Fruit fly (Drosophila melanogaster) whole organism, wandering third instar larva: Measurements from ENCODE around the gene CG10845.

Source experiments
- Abd-B ChIP-seq: fragments of >200 bp; optimal IDR thresholded peaks from 2 replicates; lab custom pipeline; 2017; ENCODE audit warnings: missing biosample characterization, missing genetic modification characterization
- Dfd ChIP-seq: fragments of >200 bp; optimal IDR thresholded peaks from 2 replicates; lab custom pipeline; 2017; ENCODE audit warnings: missing biosample characterization, missing genetic modification characterization
- br ChIP-seq: fragments of 200-800 bp; sonication (Bioruptor generic); optimal IDR thresholded peaks from 2 replicates; lab custom pipeline; 2016; ENCODE audit warnings: missing biosample characterization, missing genetic modification characterization
- dl ChIP-seq, 2 experiments: fragments of 175-275, 200-275 bp in 1 of 2; fragments of 200-275 bp in 1 of 2; sonication (Bioruptor generic); optimal IDR thresholded peaks; lab custom pipeline; 2018; ENCODE audit warnings: mild to moderate bottlenecking in 2 of 2, missing biosample characterization in 2 of 2, missing genetic modification characterization in 2 of 2, moderate library complexity in 2 of 2; ENCODE audit not compliant: partially characterized antibody in 2 of 2, insufficient read depth in 1 of 2
- dsf ChIP-seq: sonication (Bioruptor generic); optimal IDR thresholded peaks from 2 replicates; lab custom pipeline; 2016; ENCODE audit warnings: missing biosample characterization, missing genetic modification characterization, borderline replicate concordance
- pan ChIP-seq: fragments of >200 bp; optimal IDR thresholded peaks from 2 replicates; lab custom pipeline; 2017
- psq ChIP-seq: fragments of 200-800 bp; sonication (Bioruptor generic); optimal IDR thresholded peaks from 3 replicates; lab custom pipeline; 2017; ENCODE audit warnings: missing biosample characterization, mild to moderate bottlenecking, missing genetic modification characterization, moderate library complexity
- rgr ChIP-seq: fragments of 200-800 bp; sonication (Bioruptor generic); optimal IDR thresholded peaks from 3 replicates; lab custom pipeline; 2016; ENCODE audit warnings: missing biosample characterization, mild to moderate bottlenecking, missing genetic modification characterization
- tai ChIP-seq: sonication (Bioruptor generic); optimal IDR thresholded peaks from 2 replicates; lab custom pipeline; 2016; ENCODE audit warnings: missing biosample characterization, missing genetic modification characterization

- TF ChIP-seq br (GFP tag; lab: Kevin White, UChicago) (no peak), psq (GFP tag; lab: Kevin White, UChicago) (no peak), dsf (GFP tag; lab: Kevin White, UChicago) (no peak), Dfd (GFP tag; lab: Kevin White, UChicago) (no peak), Abd-B (no peak), dl (GFP tag; optimal IDR thresholded peaks at IDR 0.05; lab: Kevin White, UChicago; ENCODE audit: insufficient read depth in 1 of 2, partially characterized antibody in 2 of 2) (no peak), rgr (GFP tag; lab: Kevin White, UChicago) (no peak), tai (GFP tag; lab: Kevin White, UChicago) (no peak), pan (lab: Kevin White, UChicago) (no peak)
Measured at dm6 chr3R:24924916-24925315, 24.0 kb downstream of the CG10845 start, which contains the start of gene Trf4-2.
